Worm (Caenorhabditis elegans) whole organism, midembryonic: ENCODE results near the gene C16C8.14.

ENCODE experiments used
- T22C8.4 ChIP-seq: fragments of 200-800 bp; sonication (Bioruptor generic); IDR thresholded peaks from 2 replicates; pipeline ENCODE4 v1.3.6; 2022; ENCODE audit warnings: missing genetic modification characterization, missing compliant biosample characterization
- flt-1 ChIP-seq: fragments of 200-800 bp; sonication (Bioruptor generic); IDR thresholded peaks from 2 replicates; pipeline ENCODE4 v1.3.6; 2022; ENCODE audit warnings: missing genetic modification characterization, missing compliant biosample characterization
- klf-2 ChIP-seq: fragments of 200-800 bp; sonication (Bioruptor generic); conservative IDR thresholded peaks from 2 replicates; pipeline ENCODE4 v1.3.6; 2022; ENCODE audit warnings: missing genetic modification reagents, missing genetic modification characterization, missing compliant biosample characterization
- med-1 ChIP-seq: sonication (generic microtip); optimal IDR thresholded peaks from 2 replicates; lab custom pipeline; 2017; ENCODE audit warnings: missing genetic modification characterization, mild to moderate bottlenecking, missing compliant biosample characterization, antibody characterized with exemption, missing genetic modification reagents; ENCODE audit not compliant: insufficient read depth
- ref-1 ChIP-seq: fragments of 200-800 bp; sonication (Bioruptor generic); conservative IDR thresholded peaks from 2 replicates; pipeline ENCODE4 v1.3.6; 2022; ENCODE audit warnings: missing genetic modification reagents, missing genetic modification characterization, missing compliant biosample characterization
- tab-1 ChIP-seq: fragments of 200-800 bp; sonication (Bioruptor generic); IDR thresholded peaks from 2 replicates; pipeline ENCODE4 v1.3.6; 2022; ENCODE audit warnings: missing genetic modification characterization, missing compliant biosample characterization
- ztf-23 ChIP-seq: fragments of 200-800 bp; sonication (Bioruptor generic); IDR thresholded peaks from 2 replicates; pipeline ENCODE4 v1.3.6; 2022; ENCODE audit warnings: missing genetic modification reagents, missing genetic modification characterization, missing compliant biosample characterization
- ztf-29 ChIP-seq: fragments of 200-800 bp; sonication (Bioruptor generic); IDR thresholded peaks from 2 replicates; pipeline ENCODE4 v1.3.6; 2022; ENCODE audit warnings: missing genetic modification reagents, missing genetic modification characterization, missing compliant biosample characterization

DNA sequence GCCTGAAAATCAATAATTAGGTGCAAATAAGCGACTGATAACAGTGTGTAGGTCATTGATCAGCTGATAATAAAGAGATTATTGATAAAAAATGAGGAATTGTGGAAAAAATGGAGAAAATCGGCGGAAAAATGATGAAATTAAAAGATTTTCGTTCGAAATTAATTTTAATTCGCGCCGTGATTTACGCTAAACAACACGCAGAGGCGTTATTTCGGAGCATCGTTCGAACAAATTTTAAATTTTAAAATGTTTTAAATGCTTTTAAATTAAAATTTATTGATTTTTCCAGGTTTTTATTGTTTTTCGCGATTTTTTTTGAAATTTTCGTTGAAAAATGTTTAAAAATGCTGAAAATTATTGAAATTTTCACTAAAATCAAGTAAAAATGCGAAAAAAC lies 49.8 kb downstream of the C16C8.14 start, which contains the start of gene Y49F6B.9:
- TF ChIP-seq ztf-29 (GFP tag; lab: Robert Waterston, UW) (no peak), tab-1 (GFP tag; lab: Robert Waterston, UW) (no peak), flt-1 (no peak), ztf-23 (no peak), ref-1 (no peak), med-1 (GFP tag; lab: Kevin White, UChicago) (no peak), T22C8.4 (no peak), klf-2 (GFP tag; lab: Robert Waterston, UW) (no peak)
